Worm (Caenorhabditis elegans): ENCODE results near the gene atf-7.

DNA sequence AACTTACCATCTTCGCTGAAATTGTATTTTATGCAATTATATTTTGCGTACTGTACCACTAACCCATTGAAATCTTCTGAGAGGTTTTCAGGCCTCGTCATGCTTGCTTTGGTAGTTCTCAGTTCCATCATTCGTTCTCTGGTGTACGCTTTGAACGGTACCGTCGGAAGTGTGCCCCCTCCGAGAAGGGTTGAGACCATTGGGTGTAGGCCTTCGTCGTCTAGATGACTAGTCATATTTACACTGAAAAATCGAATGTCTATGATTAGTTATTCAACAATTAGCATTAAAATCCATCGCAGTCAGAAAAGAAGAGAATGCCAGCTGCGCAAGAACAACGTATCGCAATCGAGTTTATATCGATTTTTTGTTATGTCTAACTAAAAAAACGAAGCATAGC lies 23.9 kb downstream of the atf-7 start, which contains the start of gene ifet-1:
- no peak for TF ChIP-seq blmp-1 (tag; optimal IDR thresholded peaks at IDR 0.05)
- no peak for TF ChIP-seq aly-2 (tag; optimal IDR thresholded peaks at IDR 0.05)
- no peak for TF ChIP-seq lin-15B (tag; optimal IDR thresholded peaks at IDR 0.05)
- TF ChIP-seq nhr-11 (tag; optimal IDR thresholded peaks at IDR 0.05), result no peak

Data from whole organism, L1 larva.